Worm (Caenorhabditis elegans) whole organism, early embryonic: ENCODE data around the gene F20A1.2.

ENCODE experiments used
- B0310.2 ChIP-seq: sonication (generic microtip); optimal IDR thresholded peaks from 2 replicates; lab custom pipeline; 2016; ENCODE audit warnings: mild to moderate bottlenecking, missing genetic modification characterization, missing compliant biosample characterization
- ama-1 ChIP-seq: fragments of 150-350 bp; optimal IDR thresholded peaks from 2 replicates; lab custom pipeline; 2014
- ets-7 ChIP-seq: sonication (generic microtip); optimal IDR thresholded peaks from 2 replicates; lab custom pipeline; 2016; ENCODE audit warnings: missing genotype, missing genetic modification characterization, missing compliant biosample characterization
- flt-1 ChIP-seq: fragments of 200-800 bp; sonication (Bioruptor generic); IDR thresholded peaks from 2 replicates; pipeline ENCODE4 v1.3.6; 2022; ENCODE audit warnings: missing genetic modification characterization, missing compliant biosample characterization
- hmg-4 ChIP-seq: fragments of 200-800 bp; sonication (Bioruptor generic); optimal IDR thresholded peaks from 2 replicates; lab custom pipeline; 2018; ENCODE audit warnings: mild to moderate bottlenecking, missing genetic modification characterization, missing compliant biosample characterization

- TF ChIP-seq ets-7 (tag; lab: Kevin White, UChicago) = no peak
- TF ChIP-seq hmg-4 (GFP tag; lab: Kevin White, UChicago) = no peak
- TF ChIP-seq B0310.2 (tag; lab: Kevin White, UChicago) = no peak
- TF ChIP-seq ama-1 (lab: Kevin White, UChicago) = no peak
- no peak for TF ChIP-seq flt-1 (GFP tag; lab: Robert Waterston, UW)
These were observed 43.1 kb downstream of the F20A1.2 start for ce11 chrV:7089217-7089616.
